Fruit fly (Drosophila melanogaster) whole organism, wandering third instar larva: ENCODE measurements around the gene CG9331.

ENCODE experiments used
- Abd-B ChIP-seq: fragments of >200 bp; optimal IDR thresholded peaks from 2 replicates; lab custom pipeline; 2017; ENCODE audit warnings: missing biosample characterization, missing genetic modification characterization
- CG32264 ChIP-seq: fragments of 200-800 bp; sonication (Bioruptor generic); optimal IDR thresholded peaks from 2 replicates; lab custom pipeline; 2016; ENCODE audit warnings: missing biosample characterization, missing genetic modification characterization
- CG9705 ChIP-seq: fragments of 200-800 bp; sonication (Bioruptor generic); optimal IDR thresholded peaks from 2 replicates; lab custom pipeline; 2018; ENCODE audit warnings: missing biosample characterization, mild to moderate bottlenecking, missing genetic modification characterization
- CrebA ChIP-seq: fragments of 200-800 bp; sonication (Bioruptor generic); optimal IDR thresholded peaks from 2 replicates; lab custom pipeline; 2016; ENCODE audit warnings: missing biosample characterization, mild to moderate bottlenecking, missing genetic modification characterization, borderline replicate concordance
- Dfd ChIP-seq: fragments of >200 bp; optimal IDR thresholded peaks from 2 replicates; lab custom pipeline; 2017; ENCODE audit warnings: missing biosample characterization, missing genetic modification characterization
- Dif ChIP-seq: fragments of 200-275, 200-300 bp; sonication (Bioruptor generic); optimal IDR thresholded peaks from 2 replicates; lab custom pipeline; 2018; ENCODE audit warnings: missing biosample characterization, missing genetic modification characterization; ENCODE audit not compliant: partially characterized antibody
- GATAd ChIP-seq: sonication (Bioruptor generic); optimal IDR thresholded peaks from 2 replicates; lab custom pipeline; 2016; ENCODE audit warnings: missing biosample characterization, missing genetic modification characterization
- HLH106 ChIP-seq: fragments of 200-800 bp; optimal IDR thresholded peaks from 3 replicates; lab custom pipeline; 2019; ENCODE audit warnings: missing biosample characterization, mild to moderate bottlenecking, missing genetic modification characterization, moderate library complexity
- Hnf4 ChIP-seq: fragments of 200-800 bp; sonication (Bioruptor generic); optimal IDR thresholded peaks from 2 replicates; lab custom pipeline; 2016; ENCODE audit warnings: missing biosample characterization, mild to moderate bottlenecking, missing genetic modification characterization
- Hr78 ChIP-seq: fragments of >200 bp; optimal IDR thresholded peaks from 2 replicates; lab custom pipeline; 2017; ENCODE audit warnings: missing biosample characterization, missing genetic modification characterization
- Hr83 ChIP-seq: fragments of 200-300 bp; sonication (Bioruptor generic); optimal IDR thresholded peaks from 2 replicates; lab custom pipeline; 2016; ENCODE audit warnings: missing biosample characterization, mild to moderate bottlenecking, missing genetic modification characterization, moderate library complexity; ENCODE audit not compliant: poor library complexity, severe bottlenecking
- Jra ChIP-seq: sonication (Bioruptor generic); optimal IDR thresholded peaks from 2 replicates; lab custom pipeline; 2016; ENCODE audit warnings: missing biosample characterization, missing genetic modification characterization
- Mio ChIP-seq: sonication (Bioruptor generic); optimal IDR thresholded peaks from 2 replicates; lab custom pipeline; 2016; ENCODE audit warnings: missing biosample characterization, missing genetic modification characterization
- Myc ChIP-seq: fragments of >200 bp; optimal IDR thresholded peaks from 2 replicates; lab custom pipeline; 2017
- N ChIP-seq: fragments of >200 bp; optimal IDR thresholded peaks from 2 replicates; lab custom pipeline; 2018; ENCODE audit warnings: missing biosample characterization, missing external identifiers, missing genetic modification characterization
- OdsH ChIP-seq: fragments of 200-800 bp; sonication (Bioruptor generic); optimal IDR thresholded peaks from 2 replicates; lab custom pipeline; 2016; ENCODE audit warnings: missing biosample characterization, mild to moderate bottlenecking, missing genetic modification characterization
- Rel ChIP-seq, 2 experiments: fragments of 200-800 bp; sonication (Bioruptor generic) in 1 of 2; optimal IDR thresholded peaks; 2 replicates in 1 of 2; 3 replicates in 1 of 2; lab custom pipeline; 2016 to 2019; ENCODE audit warnings: mild to moderate bottlenecking in 2 of 2, missing biosample characterization in 2 of 2, missing genetic modification characterization in 2 of 2, moderate library complexity in 1 of 2
- Sp1 ChIP-seq: fragments of 200-800 bp; sonication (Bioruptor generic); optimal IDR thresholded peaks from 3 replicates; lab custom pipeline; 2019; ENCODE audit warnings: missing biosample characterization, mild to moderate bottlenecking, missing genetic modification characterization, moderate library complexity
- Vsx2 ChIP-seq: fragments of 200-300, 225-300 bp; sonication (Bioruptor generic); optimal IDR thresholded peaks from 2 replicates; lab custom pipeline; 2018; ENCODE audit warnings: missing biosample characterization, missing genetic modification characterization; ENCODE audit not compliant: partially characterized antibody
- br ChIP-seq: fragments of 200-800 bp; sonication (Bioruptor generic); optimal IDR thresholded peaks from 2 replicates; lab custom pipeline; 2016; ENCODE audit warnings: missing biosample characterization, missing genetic modification characterization
- brk ChIP-seq: fragments of 200-800 bp; sonication (Bioruptor generic); optimal IDR thresholded peaks from 2 replicates; lab custom pipeline; 2016; ENCODE audit warnings: missing biosample characterization, mild to moderate bottlenecking, missing genetic modification characterization
- dl ChIP-seq, 2 experiments: fragments of 175-275, 200-275 bp in 1 of 2; fragments of 200-275 bp in 1 of 2; sonication (Bioruptor generic); optimal IDR thresholded peaks; lab custom pipeline; 2018; ENCODE audit warnings: mild to moderate bottlenecking in 2 of 2, missing biosample characterization in 2 of 2, missing genetic modification characterization in 2 of 2, moderate library complexity in 2 of 2; ENCODE audit not compliant: partially characterized antibody in 2 of 2, insufficient read depth in 1 of 2
- dmrt93B ChIP-seq: fragments of 200-800 bp; sonication (Bioruptor generic); optimal IDR thresholded peaks from 2 replicates; lab custom pipeline; 2018; ENCODE audit warnings: missing biosample characterization, mild to moderate bottlenecking, missing genetic modification characterization
- dsf ChIP-seq: sonication (Bioruptor generic); optimal IDR thresholded peaks from 2 replicates; lab custom pipeline; 2016; ENCODE audit warnings: missing biosample characterization, missing genetic modification characterization, borderline replicate concordance
- ey ChIP-seq: fragments of 200-800 bp; sonication (Bioruptor generic); optimal IDR thresholded peaks from 2 replicates; lab custom pipeline; 2016; ENCODE audit warnings: missing biosample characterization, missing genetic modification characterization
- foxo ChIP-seq, 2 experiments: fragments of 200-800 bp; sonication (Bioruptor generic); optimal IDR thresholded peaks; 2 replicates in 1 of 2; 3 replicates in 1 of 2; lab custom pipeline; 2016 to 2017; ENCODE audit warnings: missing biosample characterization in 2 of 2, missing genetic modification characterization in 2 of 2
- fru ChIP-seq: fragments of 200-800 bp; sonication (Bioruptor generic); optimal IDR thresholded peaks from 3 replicates; lab custom pipeline; 2016; ENCODE audit warnings: missing biosample characterization, mild to moderate bottlenecking, missing genetic modification characterization
- h ChIP-seq: fragments of 200-800 bp; sonication (Bioruptor generic); optimal IDR thresholded peaks from 3 replicates; lab custom pipeline; 2016; ENCODE audit warnings: missing biosample characterization, mild to moderate bottlenecking, missing genetic modification characterization
- jim ChIP-seq: fragments of 175-275, 200-325 bp; sonication (Bioruptor generic); optimal IDR thresholded peaks from 2 replicates; lab custom pipeline; 2016; ENCODE audit warnings: missing biosample characterization, mild to moderate bottlenecking, missing genetic modification characterization
- lola ChIP-seq: fragments of >200 bp; optimal IDR thresholded peaks from 2 replicates; lab custom pipeline; 2017; ENCODE audit warnings: missing biosample characterization, missing genetic modification characterization
- pan ChIP-seq: fragments of >200 bp; optimal IDR thresholded peaks from 2 replicates; lab custom pipeline; 2017
- psq ChIP-seq: fragments of 200-800 bp; sonication (Bioruptor generic); optimal IDR thresholded peaks from 3 replicates; lab custom pipeline; 2017; ENCODE audit warnings: missing biosample characterization, mild to moderate bottlenecking, missing genetic modification characterization, moderate library complexity
- rgr ChIP-seq: fragments of 200-800 bp; sonication (Bioruptor generic); optimal IDR thresholded peaks from 3 replicates; lab custom pipeline; 2016; ENCODE audit warnings: missing biosample characterization, mild to moderate bottlenecking, missing genetic modification characterization
- sage ChIP-seq: fragments of 200-800 bp; sonication (Bioruptor generic); optimal IDR thresholded peaks from 2 replicates; lab custom pipeline; 2016; ENCODE audit warnings: missing biosample characterization, mild to moderate bottlenecking, missing genetic modification characterization
- sv ChIP-seq: fragments of 200-800 bp; sonication (Bioruptor generic); optimal IDR thresholded peaks from 3 replicates; lab custom pipeline; 2016; ENCODE audit warnings: missing biosample characterization, missing genetic modification characterization
- tai ChIP-seq: sonication (Bioruptor generic); optimal IDR thresholded peaks from 2 replicates; lab custom pipeline; 2016; ENCODE audit warnings: missing biosample characterization, missing genetic modification characterization
- usp ChIP-seq: fragments of >200 bp; optimal IDR thresholded peaks from 2 replicates; lab custom pipeline; 2017; ENCODE audit warnings: missing biosample characterization, missing genetic modification characterization
- woc ChIP-seq: sonication (Bioruptor generic); optimal IDR thresholded peaks from 2 replicates; lab custom pipeline; 2016; ENCODE audit warnings: missing biosample characterization, mild to moderate bottlenecking, missing genetic modification characterization

Gene CG9331

dm6 chr2L:20803733-20804164, 18.9 kb upstream of the CG9331 start:
- TF ChIP-seq lola: no peak
- TF ChIP-seq psq: peak; percentile 22

dm6 chr2L:20805624-20806339, 16.8 kb upstream of the CG9331 start:
- TF ChIP-seq GATAd (GFP tag; lab: Kevin White, UChicago): no peak
- TF ChIP-seq OdsH (GFP tag; lab: Kevin White, UChicago): peak; percentile 77
- peak; percentile 21 for TF ChIP-seq sage (GFP tag; lab: Kevin White, UChicago)
- TF ChIP-seq h (GFP tag; lab: Kevin White, UChicago): peak; percentile 82
- TF ChIP-seq foxo (GFP tag; optimal IDR thresholded peaks at IDR 0.05; lab: Kevin White, UChicago): peak in 1 of 2 experiments; percentile 75
- TF ChIP-seq CG9705 (GFP tag; lab: Kevin White, UChicago): no peak
- TF ChIP-seq dsf: no peak
- peak; percentile 52 for TF ChIP-seq br (GFP tag; lab: Kevin White, UChicago)
- peak; percentile 83 for TF ChIP-seq rgr
- peak; percentile 71 for TF ChIP-seq psq
- no peak for TF ChIP-seq CrebA (GFP tag; lab: Kevin White, UChicago)
- no peak for TF ChIP-seq lola
- TF ChIP-seq Jra (GFP tag; lab: Kevin White, UChicago): no peak
- TF ChIP-seq Mio (GFP tag; lab: Kevin White, UChicago): no peak
- TF ChIP-seq brk (GFP tag; lab: Kevin White, UChicago): peak; percentile 49
- TF ChIP-seq Dif (GFP tag; lab: Kevin White, UChicago): no peak
- TF ChIP-seq sv (GFP tag; lab: Kevin White, UChicago): peak; percentile 94
- TF ChIP-seq fru (GFP tag; lab: Kevin White, UChicago): peak; percentile 75
- TF ChIP-seq dl (GFP tag; optimal IDR thresholded peaks at IDR 0.05; lab: Kevin White, UChicago; ENCODE audit: insufficient read depth in 1 of 2, partially characterized antibody in 2 of 2): no peak
- peak; percentile 61 for TF ChIP-seq HLH106 (tag; lab: Kevin White, UChicago)
- TF ChIP-seq tai: no peak
- no peak for TF ChIP-seq Hr78
- peak; percentile 40 for TF ChIP-seq Rel (GFP tag; optimal IDR thresholded peaks at IDR 0.05; lab: Kevin White, UChicago)
- peak; percentile 6 for TF ChIP-seq Rel (tag; optimal IDR thresholded peaks at IDR 0.05; lab: Kevin White, UChicago)
- no peak for TF ChIP-seq jim (GFP tag; lab: Kevin White, UChicago)
- TF ChIP-seq ey (GFP tag; lab: Kevin White, UChicago): peak; percentile 55
- TF ChIP-seq woc (GFP tag; lab: Kevin White, UChicago): peak; percentile 21
- TF ChIP-seq Sp1: peak; percentile 15
- peak; percentile 41 for TF ChIP-seq dmrt93B (GFP tag; lab: Kevin White, UChicago)
- peak; percentile 60 for TF ChIP-seq Hnf4 (GFP tag; lab: Kevin White, UChicago)

dm6 chr2L:20806619-20807018, 16.0 kb upstream of the CG9331 start:
- TF ChIP-seq CG32264 (no peak), dl (GFP tag; optimal IDR thresholded peaks at IDR 0.05; lab: Kevin White, UChicago; ENCODE audit: insufficient read depth in 1 of 2, partially characterized antibody in 2 of 2) (no peak), HLH106 (tag; lab: Kevin White, UChicago) (no peak), Vsx2 (no peak), br (GFP tag; lab: Kevin White, UChicago) (no peak), Sp1 (no peak)

- TF ChIP-seq CG9705 (GFP tag; lab: Kevin White, UChicago): no peak
- TF ChIP-seq Mio (GFP tag; lab: Kevin White, UChicago): no peak
- TF ChIP-seq CrebA (GFP tag; lab: Kevin White, UChicago): no peak
- TF ChIP-seq GATAd (GFP tag; lab: Kevin White, UChicago): no peak
- TF ChIP-seq N (GFP tag; lab: Kevin White, UChicago): no peak
- TF ChIP-seq Myc (lab: Kevin White, UChicago): no peak
- TF ChIP-seq dl (GFP tag; optimal IDR thresholded peaks at IDR 0.05; lab: Kevin White, UChicago; ENCODE audit: insufficient read depth in 1 of 2, partially characterized antibody in 2 of 2): no peak
- no peak for TF ChIP-seq Jra (GFP tag; lab: Kevin White, UChicago)
- TF ChIP-seq pan (lab: Kevin White, UChicago): no peak
- TF ChIP-seq foxo (GFP tag; optimal IDR thresholded peaks at IDR 0.05; lab: Kevin White, UChicago): peak in 1 of 2 experiments; percentile 21
- no peak for TF ChIP-seq Hr83 (GFP tag; lab: Kevin White, UChicago)
- TF ChIP-seq jim (GFP tag; lab: Kevin White, UChicago): no peak
- TF ChIP-seq fru (GFP tag; lab: Kevin White, UChicago): no peak
- peak; percentile 9 for TF ChIP-seq rgr
- TF ChIP-seq psq: peak; percentile 29
- TF ChIP-seq lola: no peak
- TF ChIP-seq h (GFP tag; lab: Kevin White, UChicago): peak; percentile 21
- TF ChIP-seq Hnf4 (GFP tag; lab: Kevin White, UChicago): no peak
- TF ChIP-seq Dfd: no peak
- no peak for TF ChIP-seq usp
- TF ChIP-seq sage (GFP tag; lab: Kevin White, UChicago): no peak
- TF ChIP-seq CG32264: no peak
- TF ChIP-seq Abd-B (GFP tag; lab: Kevin White, UChicago): no peak
- TF ChIP-seq tai: no peak
- TF ChIP-seq woc (GFP tag; lab: Kevin White, UChicago): no peak
- TF ChIP-seq Dif (GFP tag; lab: Kevin White, UChicago): no peak
Measured at dm6 chr2L:20807617-20808509, 14.8 kb upstream of the CG9331 start.
